ENCODE assay signal across 7 worm cellular contexts in genomic region chrIII:12549657-12550056, ce11.
A peak's percentile ranks its signal among the peaks of the same experiment; 100 is the strongest.
TF ChIP-seq lines count a peak whose summit lies in the region.

No protein-coding gene starts in this region.

TF ChIP-seq in whole organism, L1 larva, 84 proteins besides CTCF, POLR2A, EP300 and RAD21 (continued from another document and continues in another):
- TF ChIP-seq nhr-19 (GFP tag; conservative IDR thresholded peaks at IDR 0.05; lab: Robert Waterston, UW): peak; percentile 91
- peak; percentile 10 for TF ChIP-seq nhr-77 (tag; optimal IDR thresholded peaks at IDR 0.05; lab: Kevin White, UChicago)
- peak; percentile 98 for TF ChIP-seq elt-2 (tag; optimal IDR thresholded peaks at IDR 0.05; lab: Kevin White, UChicago)
- peak; percentile 42 for TF ChIP-seq nhr-84 (tag; optimal IDR thresholded peaks at IDR 0.05; lab: Kevin White, UChicago)
- TF ChIP-seq pqm-1 (tag; optimal IDR thresholded peaks at IDR 0.05; lab: Kevin White, UChicago): no peak
- peak; percentile 4 to 55 (median 7) for TF ChIP-seq dpl-1 (GFP tag; optimal IDR thresholded peaks at IDR 0.05; lab: Kevin White, UChicago)
- TF ChIP-seq tbx-2 (tag; optimal IDR thresholded peaks at IDR 0.05; lab: Kevin White, UChicago): peak; percentile 22
- TF ChIP-seq nhr-28 (tag; optimal IDR thresholded peaks at IDR 0.05; lab: Kevin White, UChicago): no peak
- no peak for TF ChIP-seq ceh-63 (GFP tag; optimal IDR thresholded peaks at IDR 0.05; lab: Kevin White, UChicago)
- TF ChIP-seq dsc-1 (tag; optimal IDR thresholded peaks at IDR 0.05; lab: Kevin White, UChicago): no peak
- TF ChIP-seq efl-3 (GFP tag; optimal IDR thresholded peaks at IDR 0.05; lab: Kevin White, UChicago): no peak
- peak; percentile 3 for TF ChIP-seq lir-3 (tag; optimal IDR thresholded peaks at IDR 0.05; lab: Kevin White, UChicago; ENCODE audit: poor library complexity)
- TF ChIP-seq unc-62 (GFP tag; optimal IDR thresholded peaks at IDR 0.05; lab: Kevin White, UChicago): no peak
- TF ChIP-seq mab-9 (GFP tag; IDR thresholded peaks at IDR 0.05; lab: Robert Waterston, UW): no peak
- TF ChIP-seq nhr-47 (tag; optimal IDR thresholded peaks at IDR 0.05; lab: Kevin White, UChicago): peak; percentile 36
- TF ChIP-seq grh-1 (GFP tag; IDR thresholded peaks at IDR 0.05; lab: Robert Waterston, UW): peak; percentile 71
- TF ChIP-seq F16B12.6 (tag; optimal IDR thresholded peaks at IDR 0.05; lab: Kevin White, UChicago): no peak
- TF ChIP-seq unc-86 (tag; optimal IDR thresholded peaks at IDR 0.05; lab: Kevin White, UChicago): no peak
- no peak for TF ChIP-seq ama-1 (optimal IDR thresholded peaks at IDR 0.05; lab: Kevin White, UChicago)

TF ChIP-seq in whole organism, L2 larva, 48 proteins besides CTCF, POLR2A, EP300 and RAD21 (continued from another document and continues in another):
- TF ChIP-seq nhr-6 (tag; optimal IDR thresholded peaks at IDR 0.05; lab: Kevin White, UChicago) (peak; percentile 67), ZK546.5 (tag; optimal IDR thresholded peaks at IDR 0.05; lab: Kevin White, UChicago) (no peak), nhr-11 (tag; optimal IDR thresholded peaks at IDR 0.05; lab: Kevin White, UChicago) (no peak), ztf-11 (tag; optimal IDR thresholded peaks at IDR 0.05; lab: Kevin White, UChicago) (no peak), mab-5 (tag; optimal IDR thresholded peaks at IDR 0.05; lab: Kevin White, UChicago) (no peak), nhr-77 (tag; optimal IDR thresholded peaks at IDR 0.05; lab: Kevin White, UChicago) (no peak), nhr-23 (tag; optimal IDR thresholded peaks at IDR 0.05; lab: Kevin White, UChicago) (no peak), ama-1 (optimal IDR thresholded peaks at IDR 0.05; lab: Kevin White, UChicago) (no peak), alr-1 (tag; optimal IDR thresholded peaks at IDR 0.05; lab: Kevin White, UChicago) (no peak), peb-1 (tag; optimal IDR thresholded peaks at IDR 0.05; lab: Kevin White, UChicago) (no peak), nhr-10 (tag; optimal IDR thresholded peaks at IDR 0.05; lab: Kevin White, UChicago) (no peak), lsy-2 (tag; optimal IDR thresholded peaks at IDR 0.05; lab: Kevin White, UChicago) (peak in 1 of 2 experiments; percentile 69), skn-1 (tag; optimal IDR thresholded peaks at IDR 0.05; lab: Kevin White, UChicago) (no peak), egl-27 (tag; optimal IDR thresholded peaks at IDR 0.05; lab: Kevin White, UChicago) (peak; percentile 33), unc-55 (GFP tag; optimal IDR thresholded peaks at IDR 0.05; lab: Kevin White, UChicago) (no peak), gmeb-1 (tag; optimal IDR thresholded peaks at IDR 0.05; lab: Kevin White, UChicago) (peak; percentile 84), F13H6.1 (tag; optimal IDR thresholded peaks at IDR 0.05; lab: Kevin White, UChicago) (peak; percentile 62), dmd-4 (tag; optimal IDR thresholded peaks at IDR 0.05; lab: Kevin White, UChicago) (no peak), elt-3 (tag; optimal IDR thresholded peaks at IDR 0.05; lab: Kevin White, UChicago) (no peak), nhr-12 (tag; optimal IDR thresholded peaks at IDR 0.05; lab: Kevin White, UChicago) (no peak)

TF ChIP-seq in whole organism, L3 larva, 47 proteins besides CTCF, POLR2A, EP300 and RAD21 (continued from another document and continues in another):
- no peak for TF ChIP-seq ceh-9 (tag; optimal IDR thresholded peaks at IDR 0.05; lab: Kevin White, UChicago)
- TF ChIP-seq lsy-12 (tag; optimal IDR thresholded peaks at IDR 0.05; lab: Kevin White, UChicago): peak; percentile 80
- TF ChIP-seq aly-2 (tag; optimal IDR thresholded peaks at IDR 0.05; lab: Kevin White, UChicago): no peak
- TF ChIP-seq lin-39 (tag; optimal IDR thresholded peaks at IDR 0.05; lab: Kevin White, UChicago): no peak
- no peak for TF ChIP-seq zag-1 (tag; optimal IDR thresholded peaks at IDR 0.05; lab: Kevin White, UChicago)
- no peak for TF ChIP-seq fkh-2 (tag; optimal IDR thresholded peaks at IDR 0.05; lab: Kevin White, UChicago)
- peak; percentile 62 for TF ChIP-seq ceh-28 (tag; optimal IDR thresholded peaks at IDR 0.05; lab: Kevin White, UChicago)
- no peak for TF ChIP-seq hmg-11 (tag; optimal IDR thresholded peaks at IDR 0.05; lab: Kevin White, UChicago)
- no peak for TF ChIP-seq nhr-12 (tag; optimal IDR thresholded peaks at IDR 0.05; lab: Kevin White, UChicago)
- no peak for TF ChIP-seq unc-62 (GFP tag; optimal IDR thresholded peaks at IDR 0.05; lab: Kevin White, UChicago)
- no peak for TF ChIP-seq nhr-67 (tag; optimal IDR thresholded peaks at IDR 0.05; lab: Kevin White, UChicago)
- no peak for TF ChIP-seq sea-2 (GFP tag; optimal IDR thresholded peaks at IDR 0.05; lab: Kevin White, UChicago)
- no peak for TF ChIP-seq daf-12 (tag; optimal IDR thresholded peaks at IDR 0.05; lab: Kevin White, UChicago)
- no peak for TF ChIP-seq nhr-11 (tag; optimal IDR thresholded peaks at IDR 0.05; lab: Kevin White, UChicago)
- TF ChIP-seq R02D3.7 (tag; optimal IDR thresholded peaks at IDR 0.05; lab: Kevin White, UChicago): peak; percentile 60
- TF ChIP-seq ZK546.5 (tag; optimal IDR thresholded peaks at IDR 0.05; lab: Kevin White, UChicago): no peak
- TF ChIP-seq skn-1 (tag; optimal IDR thresholded peaks at IDR 0.05; lab: Kevin White, UChicago): no peak
- no peak for TF ChIP-seq fos-1 (tag; optimal IDR thresholded peaks at IDR 0.05; lab: Kevin White, UChicago)
- TF ChIP-seq nhr-43 (tag; optimal IDR thresholded peaks at IDR 0.05; lab: Kevin White, UChicago; ENCODE audit: poor library complexity, severe bottlenecking): peak; percentile 90
- TF ChIP-seq elt-2 (tag; optimal IDR thresholded peaks at IDR 0.05; lab: Kevin White, UChicago): peak; percentile 97
- TF ChIP-seq ztf-11 (tag; optimal IDR thresholded peaks at IDR 0.05; lab: Kevin White, UChicago): no peak

TF ChIP-seq in whole organism, L4 larva, 104 proteins besides CTCF, POLR2A, EP300 and RAD21 (continued from another document and continues in another):
- TF ChIP-seq daf-16 (GFP tag; optimal IDR thresholded peaks at IDR 0.05; lab: Kevin White, UChicago) (no peak), daf-16 (tag; optimal IDR thresholded peaks at IDR 0.05; lab: Kevin White, UChicago) (peak; percentile 81), pqm-1 (tag; optimal IDR thresholded peaks at IDR 0.05; lab: Kevin White, UChicago) (peak; percentile 52), nhr-42 (GFP tag; IDR thresholded peaks at IDR 0.05; lab: Robert Waterston, UW) (no peak), dmd-9 (GFP tag; IDR thresholded peaks at IDR 0.05; lab: Robert Waterston, UW) (no peak), unc-62 (GFP tag; optimal IDR thresholded peaks at IDR 0.05 in 1 of 2; lab: Kevin White, UChicago) (peak in 1 of 2 experiments; percentile 99), unc-62 (tag; optimal IDR thresholded peaks at IDR 0.05; lab: Kevin White, UChicago) (no peak), nhr-102 (tag; optimal IDR thresholded peaks at IDR 0.05; lab: Kevin White, UChicago) (peak; percentile 80), lin-38 (GFP tag; IDR thresholded peaks at IDR 0.05; lab: Robert Waterston, UW) (peak; percentile 34), ces-1 (GFP tag; optimal IDR thresholded peaks at IDR 0.05; lab: Kevin White, UChicago) (no peak), nhr-48 (tag; optimal IDR thresholded peaks at IDR 0.05; lab: Kevin White, UChicago) (peak; percentile 65), daf-12 (tag; optimal IDR thresholded peaks at IDR 0.05; lab: Kevin White, UChicago) (no peak), D1046.2 (GFP tag; IDR thresholded peaks at IDR 0.05; lab: Robert Waterston, UW) (no peak), tag-97 (GFP tag; IDR thresholded peaks at IDR 0.05; lab: Robert Waterston, UW) (no peak), lin-29 (GFP tag; IDR thresholded peaks at IDR 0.05; lab: Robert Waterston, UW) (no peak), duxl-1 (tag; optimal IDR thresholded peaks at IDR 0.05; lab: Kevin White, UChicago; ENCODE audit: poor library complexity) (no peak), nhr-28 (tag; optimal IDR thresholded peaks at IDR 0.05; lab: Kevin White, UChicago) (peak; percentile 98), mxl-2 (GFP tag; conservative IDR thresholded peaks at IDR 0.05; lab: Robert Waterston, UW) (no peak), ctbp-1 (GFP tag; IDR thresholded peaks at IDR 0.05; lab: Robert Waterston, UW) (no peak), aha-1 (tag; lab: Kevin White, UChicago) (peak; percentile 8), T20F7.1 (GFP tag; optimal IDR thresholded peaks at IDR 0.05; lab: Kevin White, UChicago) (no peak)

TF ChIP-seq in whole organism, late embryonic, 69 proteins besides CTCF, POLR2A, EP300 and RAD21 (continued from another document):
- TF ChIP-seq lim-6 (tag; optimal IDR thresholded peaks at IDR 0.05; lab: Kevin White, UChicago) (no peak), dmd-4 (tag; optimal IDR thresholded peaks at IDR 0.05; lab: Kevin White, UChicago; ENCODE audit: borderline replicate concordance) (no peak), fkh-6 (tag; optimal IDR thresholded peaks at IDR 0.05; lab: Kevin White, UChicago) (no peak), elt-2 (tag; optimal IDR thresholded peaks at IDR 0.05; lab: Kevin White, UChicago) (peak; percentile 96), odd-2 (tag; optimal IDR thresholded peaks at IDR 0.05; lab: Kevin White, UChicago) (no peak)

TF ChIP-seq in whole organism, mixed stage, embryonic, 35 proteins besides CTCF, POLR2A, EP300 and RAD21 (continued from another document):
- TF ChIP-seq cnd-1 (tag; optimal IDR thresholded peaks at IDR 0.05; lab: Kevin White, UChicago): no peak
- peak; percentile 72 for TF ChIP-seq elt-3 (tag; optimal IDR thresholded peaks at IDR 0.05; lab: Kevin White, UChicago)
- TF ChIP-seq zip-8 (tag; optimal IDR thresholded peaks at IDR 0.05; lab: Kevin White, UChicago): no peak
- TF ChIP-seq blmp-1 (tag; optimal IDR thresholded peaks at IDR 0.05; lab: Kevin White, UChicago): no peak
- no peak for TF ChIP-seq nhr-2 (tag; optimal IDR thresholded peaks at IDR 0.05; lab: Kevin White, UChicago)
- no peak for TF ChIP-seq ceh-43 (GFP tag; optimal IDR thresholded peaks at IDR 0.05; lab: Kevin White, UChicago)
- peak; percentile 23 for TF ChIP-seq ham-2 (GFP tag; optimal IDR thresholded peaks at IDR 0.05; lab: Kevin White, UChicago)
- no peak for TF ChIP-seq drap-1 (GFP tag; optimal IDR thresholded peaks at IDR 0.05; lab: Kevin White, UChicago)

TF ChIP-seq in whole organism, young adult, 124 proteins besides CTCF, POLR2A, EP300 and RAD21 (continued from another document and continues in another):
- TF ChIP-seq hrde-1 (tag; optimal IDR thresholded peaks at IDR 0.05; lab: Kevin White, UChicago; ENCODE audit: borderline replicate concordance) (no peak), madf-6 (GFP tag; IDR thresholded peaks at IDR 0.05; lab: Robert Waterston, UW) (no peak), ceh-58 (GFP tag; IDR thresholded peaks at IDR 0.05; lab: Robert Waterston, UW) (no peak), attf-5 (GFP tag; optimal IDR thresholded peaks at IDR 0.05; lab: Kevin White, UChicago) (peak; percentile 87), ceh-91 (GFP tag; IDR thresholded peaks at IDR 0.05; lab: Robert Waterston, UW) (no peak), hlh-26 (GFP tag; conservative IDR thresholded peaks at IDR 0.05; lab: Robert Waterston, UW) (no peak), T26A5.8 (tag; optimal IDR thresholded peaks at IDR 0.05; lab: Kevin White, UChicago) (no peak), egl-18 (GFP tag; IDR thresholded peaks at IDR 0.05; lab: Robert Waterston, UW) (no peak), T07F8.4 (tag; optimal IDR thresholded peaks at IDR 0.05; lab: Kevin White, UChicago) (no peak), madf-3 (GFP tag; IDR thresholded peaks at IDR 0.05; lab: Robert Waterston, UW) (no peak), fkh-3 (tag; optimal IDR thresholded peaks at IDR 0.05; lab: Kevin White, UChicago) (no peak), ceh-27 (GFP tag; optimal IDR thresholded peaks at IDR 0.05; lab: Kevin White, UChicago) (no peak), atf-7 (tag; optimal IDR thresholded peaks at IDR 0.05; lab: Kevin White, UChicago) (peak; percentile 90), pha-4 (tag; optimal IDR thresholded peaks at IDR 0.05; lab: Kevin White, UChicago) (no peak), hlh-12 (tag; optimal IDR thresholded peaks at IDR 0.05; lab: Kevin White, UChicago) (no peak), nfyb-1 (GFP tag; IDR thresholded peaks at IDR 0.05; lab: Robert Waterston, UW) (peak; percentile 56; the same call in 1 of the 2 replicates), mxl-1 (tag; optimal IDR thresholded peaks at IDR 0.05; lab: Kevin White, UChicago) (no peak), F57A8.1 (GFP tag; optimal IDR thresholded peaks at IDR 0.05; lab: Kevin White, UChicago) (no peak), rcor-1 (GFP tag; IDR thresholded peaks at IDR 0.05; lab: Robert Waterston, UW) (0 out of 2 replicates have a peak, but pooled peaks have one; percentile 14), C06A6.2 (GFP tag; conservative IDR thresholded peaks at IDR 0.05; lab: Robert Waterston, UW) (peak; percentile 69), B0261.1 (tag; optimal IDR thresholded peaks at IDR 0.05; lab: Kevin White, UChicago) (no peak), egl-44 (GFP tag; IDR thresholded peaks at IDR 0.05; lab: Robert Waterston, UW) (no peak), mel-28 (tag; optimal IDR thresholded peaks at IDR 0.05; lab: Kevin White, UChicago; ENCODE audit: borderline replicate concordance) (no peak), ztf-28 (GFP tag; IDR thresholded peaks at IDR 0.05; lab: Robert Waterston, UW) (no peak), ceh-79 (tag; optimal IDR thresholded peaks at IDR 0.05; lab: Kevin White, UChicago) (no peak), F37B4.10 (GFP tag; IDR thresholded peaks at IDR 0.05; lab: Robert Waterston, UW) (no peak), lin-54 (GFP tag; optimal IDR thresholded peaks at IDR 0.05; lab: Kevin White, UChicago) (peak; percentile 45), ama-1 (optimal IDR thresholded peaks at IDR 0.05; lab: Kevin White, UChicago) (no peak), ama-1 (GFP tag; optimal IDR thresholded peaks at IDR 0.05; lab: Kevin White, UChicago) (no peak), unc-130 (GFP tag; optimal IDR thresholded peaks at IDR 0.05; lab: Kevin White, UChicago) (no peak), ztf-22 (GFP tag; optimal IDR thresholded peaks at IDR 0.05; lab: Kevin White, UChicago) (peak; percentile 79), tbp1 (GFP tag; optimal IDR thresholded peaks at IDR 0.05; lab: Kevin White, UChicago) (peak; percentile 61), hmg-20 (GFP tag; IDR thresholded peaks at IDR 0.05; lab: Robert Waterston, UW) (no peak), lin-26 (GFP tag; IDR thresholded peaks at IDR 0.05; lab: Robert Waterston, UW) (peak; percentile 52; the same call in 1 of the 2 replicates), sea-2 (GFP tag; IDR thresholded peaks at IDR 0.05; lab: Robert Waterston, UW) (no peak), B0019.2 (GFP tag; conservative IDR thresholded peaks at IDR 0.05; lab: Robert Waterston, UW) (no peak), dpff-1 (tag; optimal IDR thresholded peaks at IDR 0.05; lab: Kevin White, UChicago) (no peak), lag-1 (GFP tag; IDR thresholded peaks at IDR 0.05; lab: Robert Waterston, UW) (no peak), D2030.7 (GFP tag; IDR thresholded peaks at IDR 0.05; lab: Robert Waterston, UW) (no peak), bed-2 (GFP tag; IDR thresholded peaks at IDR 0.05; lab: Robert Waterston, UW) (no peak), lin-35 (GFP tag; optimal IDR thresholded peaks at IDR 0.05; lab: Kevin White, UChicago) (no peak), nfya-1 (tag; optimal IDR thresholded peaks at IDR 0.05; lab: Kevin White, UChicago; ENCODE audit: borderline replicate concordance, insufficient read depth) (no peak), gei-17 (GFP tag; optimal IDR thresholded peaks at IDR 0.05; lab: Kevin White, UChicago) (no peak), F23B12.7 (tag; optimal IDR thresholded peaks at IDR 0.05; lab: Kevin White, UChicago; ENCODE audit: insufficient read depth) (no peak), akir-1 (GFP tag; optimal IDR thresholded peaks at IDR 0.05; lab: Kevin White, UChicago) (no peak), F33H1.4 (GFP tag; IDR thresholded peaks at IDR 0.05; lab: Robert Waterston, UW) (no peak), F49E8.2 (tag; optimal IDR thresholded peaks at IDR 0.05; lab: Kevin White, UChicago; ENCODE audit: insufficient read depth) (no peak), die-1 (tag; optimal IDR thresholded peaks at IDR 0.05; lab: Kevin White, UChicago) (no peak), unc-62 (GFP tag; optimal IDR thresholded peaks at IDR 0.05; lab: Kevin White, UChicago) (no peak), sptf-2 (GFP tag; optimal IDR thresholded peaks at IDR 0.05; lab: Kevin White, UChicago) (no peak), nhr-179 (tag; optimal IDR thresholded peaks at IDR 0.05; lab: Kevin White, UChicago) (no peak), snpc-1.1 (tag; optimal IDR thresholded peaks at IDR 0.05; lab: Kevin White, UChicago; ENCODE audit: insufficient read depth) (no peak), F10E7.11 (tag; optimal IDR thresholded peaks at IDR 0.05; lab: Kevin White, UChicago) (no peak)
